Fruit fly (Drosophila melanogaster) whole organism, prepupa: Measurements from ENCODE around the gene KaiR1D.
A peak's percentile ranks its signal among the peaks of the same experiment; 100 is the strongest.

Source experiments
- Blimp-1 ChIP-seq: fragments of 200-800 bp; sonication (Bioruptor generic); optimal IDR thresholded peaks from 3 replicates; lab custom pipeline; 2017; ENCODE audit warnings: missing biosample characterization, missing genetic modification characterization, mild to moderate bottlenecking, moderate library complexity, missing genetic modification reagents
- CG10631 ChIP-seq: fragments of 200-800 bp; sonication (Bioruptor generic); optimal IDR thresholded peaks from 2 replicates; lab custom pipeline; 2016; ENCODE audit warnings: missing biosample characterization, missing genetic modification characterization
- CG11762 ChIP-seq: fragments of 200-800 bp; sonication (Bioruptor generic); optimal IDR thresholded peaks from 3 replicates; lab custom pipeline; 2016; ENCODE audit warnings: missing biosample characterization, missing genetic modification characterization; ENCODE audit not compliant: insufficient read depth
- CG11902 ChIP-seq: fragments of 200-800 bp; sonication (Bioruptor generic); optimal IDR thresholded peaks from 3 replicates; lab custom pipeline; 2016; ENCODE audit warnings: missing biosample characterization, missing genetic modification characterization
- CG15336 ChIP-seq: fragments of 200-800 bp; sonication (Bioruptor generic); IDR thresholded peaks from 2 replicates; pipeline ENCODE4 v1.3.6; 2022; ENCODE audit warnings: missing biosample characterization, missing genetic modification characterization
- CG3032 ChIP-seq: fragments of 200-800 bp; optimal IDR thresholded peaks from 2 replicates; lab custom pipeline; 2019; ENCODE audit warnings: missing biosample characterization, mild to moderate bottlenecking, missing genetic modification characterization, moderate library complexity
- CG31627 ChIP-seq: fragments of 200-800 bp; sonication (Bioruptor generic); optimal IDR thresholded peaks from 3 replicates; lab custom pipeline; 2016; ENCODE audit warnings: missing biosample characterization, missing genetic modification characterization
- CG32006 ChIP-seq: fragments of 200-800 bp; sonication (Bioruptor generic); optimal IDR thresholded peaks from 3 replicates; lab custom pipeline; 2017; ENCODE audit warnings: missing biosample characterization, mild to moderate bottlenecking, missing genetic modification characterization
- CG34406 ChIP-seq: fragments of 200-800 bp; sonication (Bioruptor generic); optimal IDR thresholded peaks from 3 replicates; lab custom pipeline; 2016; ENCODE audit warnings: missing biosample characterization, missing genetic modification characterization
- CG3919 ChIP-seq: fragments of 200-800 bp; sonication (Bioruptor generic); optimal IDR thresholded peaks from 3 replicates; lab custom pipeline; 2016; ENCODE audit warnings: missing biosample characterization, missing genetic modification characterization
- CG6163 ChIP-seq: fragments of 200-800 bp; sonication (Bioruptor generic); IDR thresholded peaks from 3 replicates; pipeline ENCODE4 v1.3.6; 2022; ENCODE audit warnings: missing biosample characterization, missing genetic modification characterization
- CG6276 ChIP-seq: fragments of 200-800 bp; sonication (Bioruptor generic); optimal IDR thresholded peaks from 2 replicates; lab custom pipeline; 2017; ENCODE audit warnings: missing biosample characterization, mild to moderate bottlenecking, missing genetic modification characterization
- CG6792 ChIP-seq: fragments of 200-800 bp; sonication (Bioruptor generic); optimal IDR thresholded peaks from 3 replicates; lab custom pipeline; 2016; ENCODE audit warnings: missing biosample characterization, missing genetic modification characterization
- CG6854 ChIP-seq: fragments of 200-800 bp; sonication (Bioruptor generic); optimal IDR thresholded peaks from 2 replicates; lab custom pipeline; 2017; ENCODE audit warnings: missing biosample characterization, mild to moderate bottlenecking, missing genetic modification characterization
- CG7368 ChIP-seq: fragments of 200-800 bp; sonication (Bioruptor generic); optimal IDR thresholded peaks from 3 replicates; lab custom pipeline; 2016; ENCODE audit warnings: missing biosample characterization, missing genetic modification characterization
- CG8119 ChIP-seq: fragments of 200-800 bp; sonication (Bioruptor generic); IDR thresholded peaks from 3 replicates; pipeline ENCODE4 v1.3.6; 2022; ENCODE audit warnings: missing biosample characterization, missing genetic modification characterization
- CG8319 ChIP-seq: fragments of 200-800 bp; sonication (Bioruptor generic); optimal IDR thresholded peaks from 3 replicates; lab custom pipeline; 2016; ENCODE audit warnings: missing biosample characterization, missing genetic modification characterization
- CG8632 ChIP-seq: fragments of 200-800 bp; sonication (Bioruptor generic); optimal IDR thresholded peaks from 3 replicates; lab custom pipeline; 2016; ENCODE audit warnings: missing biosample characterization, missing genetic modification characterization
- CG9139 ChIP-seq: fragments of 200-800 bp; sonication (Bioruptor generic); optimal IDR thresholded peaks from 3 replicates; lab custom pipeline; 2017; ENCODE audit warnings: missing biosample characterization, mild to moderate bottlenecking, missing genetic modification characterization
- Eip75B ChIP-seq: fragments of 200-800 bp; sonication (Bioruptor generic); optimal IDR thresholded peaks from 3 replicates; lab custom pipeline; 2016; ENCODE audit warnings: missing biosample characterization, missing genetic modification characterization
- Eip78C ChIP-seq: fragments of 200-800 bp; sonication (Bioruptor generic); peaks from one replicate; lab custom pipeline; 2016; ENCODE audit warnings: missing biosample characterization, missing genetic modification characterization
- Eip93F ChIP-seq: fragments of 200-800 bp; sonication (Bioruptor generic); optimal IDR thresholded peaks from 2 replicates; lab custom pipeline; 2016; ENCODE audit warnings: missing biosample characterization, mild to moderate bottlenecking, missing genetic modification characterization
- Ets21C ChIP-seq: fragments of 200-800 bp; sonication (Bioruptor generic); optimal IDR thresholded peaks from 3 replicates; lab custom pipeline; 2016; ENCODE audit warnings: missing biosample characterization, missing genetic modification characterization
- Ets96B ChIP-seq: fragments of 200-800 bp; optimal IDR thresholded peaks from 2 replicates; lab custom pipeline; 2019; ENCODE audit warnings: missing biosample characterization, mild to moderate bottlenecking, missing genetic modification characterization, moderate library complexity
- Gug ChIP-seq: fragments of 200-800 bp; sonication (Bioruptor generic); IDR thresholded peaks from 2 replicates; pipeline ENCODE4 v1.3.6; 2022; ENCODE audit warnings: missing biosample characterization, missing genetic modification characterization
- Hr38 ChIP-seq: sonication (Bioruptor generic); optimal IDR thresholded peaks from 2 replicates; lab custom pipeline; 2016; ENCODE audit warnings: missing biosample characterization, missing genetic modification characterization
- Hr39 ChIP-seq: fragments of 200-800 bp; sonication (Bioruptor generic); optimal IDR thresholded peaks from 2 replicates; lab custom pipeline; 2016; ENCODE audit warnings: missing biosample characterization, missing genetic modification characterization
- Hr4 ChIP-seq: fragments of 200-800 bp; sonication (Bioruptor generic); optimal IDR thresholded peaks from 3 replicates; lab custom pipeline; 2016; ENCODE audit warnings: missing biosample characterization, missing genetic modification characterization
- Met ChIP-seq: fragments of 200-800 bp; sonication (Bioruptor generic); optimal IDR thresholded peaks from 3 replicates; lab custom pipeline; 2016; ENCODE audit warnings: missing biosample characterization, missing genetic modification characterization
- OdsH ChIP-seq: fragments of 200-800 bp; sonication (Bioruptor generic); optimal IDR thresholded peaks from 3 replicates; lab custom pipeline; 2016; ENCODE audit warnings: missing biosample characterization, missing genetic modification characterization
- Smox ChIP-seq: fragments of 200-800 bp; sonication (Bioruptor generic); optimal IDR thresholded peaks from 3 replicates; lab custom pipeline; 2016; ENCODE audit warnings: missing biosample characterization, missing genetic modification characterization
- Sox102F ChIP-seq: fragments of 200-800 bp; sonication (Bioruptor generic); optimal IDR thresholded peaks from 2 replicates; lab custom pipeline; 2016; ENCODE audit warnings: missing biosample characterization, mild to moderate bottlenecking, missing genetic modification characterization
- Sox14 ChIP-seq: fragments of 200-800 bp; sonication (Bioruptor generic); optimal IDR thresholded peaks from 3 replicates; lab custom pipeline; 2016; ENCODE audit warnings: missing biosample characterization, missing genetic modification characterization
- Sox15 ChIP-seq: fragments of 200-800 bp; sonication (Bioruptor generic); optimal IDR thresholded peaks from 3 replicates; lab custom pipeline; 2016; ENCODE audit warnings: missing biosample characterization, missing genetic modification characterization
- achi ChIP-seq: fragments of 200-800 bp; sonication (Bioruptor generic); optimal IDR thresholded peaks from 3 replicates; lab custom pipeline; 2016; ENCODE audit warnings: missing biosample characterization, missing genetic modification characterization
- acj6 ChIP-seq: fragments of 200-800 bp; sonication (Bioruptor generic); optimal IDR thresholded peaks from 3 replicates; lab custom pipeline; 2016; ENCODE audit warnings: missing biosample characterization, missing genetic modification characterization
- cyc ChIP-seq: fragments of 200-800 bp; sonication (Bioruptor generic); optimal IDR thresholded peaks from 3 replicates; lab custom pipeline; 2016; ENCODE audit warnings: missing biosample characterization, missing genetic modification characterization
- dac ChIP-seq: fragments of 200-800 bp; sonication (Bioruptor generic); optimal IDR thresholded peaks from 2 replicates; lab custom pipeline; 2017; ENCODE audit warnings: missing biosample characterization, mild to moderate bottlenecking, missing genetic modification characterization
- dsx ChIP-seq: fragments of 200-800 bp; optimal IDR thresholded peaks from 3 replicates; lab custom pipeline; 2019; ENCODE audit warnings: missing biosample characterization, mild to moderate bottlenecking, missing genetic modification characterization, moderate library complexity; ENCODE audit not compliant: poor library complexity, severe bottlenecking
- eg ChIP-seq: fragments of 200-800 bp; sonication (Bioruptor generic); IDR thresholded peaks from 3 replicates; pipeline ENCODE4 v1.3.6; 2022; ENCODE audit warnings: missing biosample characterization, missing genetic modification characterization
- esn ChIP-seq: fragments of 200-800 bp; sonication (Bioruptor generic); optimal IDR thresholded peaks from 2 replicates; lab custom pipeline; 2016; ENCODE audit warnings: missing biosample characterization, mild to moderate bottlenecking, missing genetic modification characterization, moderate library complexity
- fd59A ChIP-seq: fragments of 200-800 bp; sonication (Bioruptor generic); optimal IDR thresholded peaks from 2 replicates; lab custom pipeline; 2017; ENCODE audit warnings: missing biosample characterization, mild to moderate bottlenecking, missing genetic modification characterization, missing genetic modification reagents
- fd85E ChIP-seq: fragments of 200-800 bp; sonication (Bioruptor generic); optimal IDR thresholded peaks from 3 replicates; lab custom pipeline; 2016; ENCODE audit warnings: missing biosample characterization, missing genetic modification characterization
- fkh ChIP-seq: fragments of 200-800 bp; sonication (Bioruptor generic); optimal IDR thresholded peaks from 3 replicates; lab custom pipeline; 2017; ENCODE audit warnings: missing biosample characterization, mild to moderate bottlenecking, missing genetic modification characterization, moderate library complexity
- lz ChIP-seq: fragments of 200-800 bp; sonication (Bioruptor generic); optimal IDR thresholded peaks from 3 replicates; lab custom pipeline; 2016; ENCODE audit warnings: missing biosample characterization, missing genetic modification characterization
- net ChIP-seq: fragments of 200-800 bp; sonication (Bioruptor generic); optimal IDR thresholded peaks from 3 replicates; lab custom pipeline; 2016; ENCODE audit warnings: missing biosample characterization, missing genetic modification characterization
- pdm3 ChIP-seq: fragments of 200-800 bp; sonication (Bioruptor generic); optimal IDR thresholded peaks from 3 replicates; lab custom pipeline; 2016; ENCODE audit warnings: missing biosample characterization, missing genetic modification characterization
- spab ChIP-seq: fragments of 200-800 bp; sonication (Bioruptor generic); optimal IDR thresholded peaks from 2 replicates; lab custom pipeline; 2017; ENCODE audit warnings: missing biosample characterization, mild to moderate bottlenecking, missing genetic modification characterization, missing genetic modification reagents
- ss ChIP-seq, 2 experiments: fragments of 200-800 bp; sonication (Bioruptor generic); optimal IDR thresholded peaks; 2 replicates in 1 of 2; 3 replicates in 1 of 2; lab custom pipeline; 2017 to 2018; ENCODE audit warnings: mild to moderate bottlenecking in 2 of 2, missing biosample characterization in 2 of 2, missing genetic modification characterization in 2 of 2, moderate library complexity in 1 of 2
- svp ChIP-seq: fragments of 200-800 bp; sonication (Bioruptor generic); peaks from one replicate; lab custom pipeline; 2016; ENCODE audit warnings: missing biosample characterization, missing genetic modification characterization
- topi ChIP-seq: fragments of 200-800 bp; sonication (Bioruptor generic); optimal IDR thresholded peaks from 3 replicates; lab custom pipeline; 2016; ENCODE audit warnings: missing biosample characterization, missing genetic modification characterization
- vri ChIP-seq: fragments of 200-800 bp; sonication (Bioruptor generic); optimal IDR thresholded peaks from 3 replicates; lab custom pipeline; 2016; ENCODE audit warnings: missing biosample characterization, mild to moderate bottlenecking, missing genetic modification characterization

KaiR1D gene

DNA sequence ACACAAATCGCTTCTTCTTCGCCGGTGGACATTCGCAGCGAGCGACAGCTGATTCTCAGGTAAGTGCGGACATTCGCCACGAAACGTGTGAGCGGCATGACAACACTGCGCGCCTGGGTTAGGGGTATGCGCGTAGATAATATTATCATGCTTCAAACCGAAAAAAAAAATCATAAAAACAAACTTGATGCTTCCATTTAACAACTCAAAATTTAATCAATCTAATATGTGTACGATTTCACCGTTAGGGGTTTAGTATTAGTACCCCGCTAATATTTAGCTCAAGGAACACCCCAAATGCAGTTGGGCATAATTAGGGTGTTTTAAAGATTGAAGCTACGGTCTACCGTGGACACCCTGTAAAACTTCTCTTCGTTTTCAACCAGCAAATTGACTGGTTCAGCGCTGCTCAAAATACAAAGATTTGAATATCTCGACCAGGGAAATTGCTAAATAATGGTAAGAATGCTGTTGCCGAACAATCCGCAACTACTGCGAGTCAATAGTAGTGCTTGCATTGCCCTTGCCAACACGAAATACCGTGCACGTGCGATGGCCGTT, 44.1 kb downstream of the KaiR1D start, which contains the start of the genes CG17271 and RpS20:
TSS of gene CG17271 (minus strand) at position 34 of the 561 bp plus-strand sequence.
TSS of gene RpS20 (plus strand) at position 367 of the 561 bp plus-strand sequence.
- TF ChIP-seq fkh (no peak), CG3919 (GFP tag; lab: Kevin White, UChicago) (peak; percentile 85), Sox102F (GFP tag; lab: Kevin White, UChicago) (peak; percentile 84), CG6163 (peak; percentile 90), Sox14 (GFP tag; lab: Kevin White, UChicago) (peak; percentile 87), dsx (GFP tag; lab: Kevin White, UChicago) (no peak), CG6792 (peak; percentile 83), fd85E (peak; percentile 70), CG31627 (peak; percentile 93), CG15336 (GFP tag; lab: Robert Waterston, UW) (peak; percentile 82), CG11902 (GFP tag; lab: Kevin White, UChicago) (peak; percentile 80), Hr39 (GFP tag; lab: Kevin White, UChicago) (peak; percentile 92), CG8632 (no peak), Sox15 (GFP tag; lab: Kevin White, UChicago) (peak; percentile 87), Gug (GFP tag; lab: Robert Waterston, UW) (peak; percentile 87), eg (peak; percentile 91; the same call in 2 of the 3 replicates), CG8319 (GFP tag; lab: Kevin White, UChicago) (peak; percentile 84), Met (GFP tag; lab: Kevin White, UChicago) (peak; percentile 90), CG11762 (GFP tag; lab: Kevin White, UChicago) (peak; percentile 74), topi (GFP tag; lab: Kevin White, UChicago) (peak; percentile 85), Blimp-1 (GFP tag; lab: Kevin White, UChicago) (no peak), CG8119 (GFP tag; lab: Robert Waterston, UW) (peak; percentile 73), CG6854 (GFP tag; lab: Kevin White, UChicago) (peak; percentile 69), lz (GFP tag; lab: Kevin White, UChicago) (peak; percentile 87), svp (GFP tag; lab: Kevin White, UChicago) (no peak), Eip93F (GFP tag; lab: Kevin White, UChicago) (peak; percentile 32), net (GFP tag; lab: Kevin White, UChicago) (peak; percentile 81), Hr4 (GFP tag; lab: Kevin White, UChicago) (peak; percentile 91), Hr38 (GFP tag; lab: Kevin White, UChicago) (peak; percentile 80), acj6 (GFP tag; lab: Kevin White, UChicago) (peak; percentile 92), Ets21C (GFP tag; lab: Kevin White, UChicago) (peak; percentile 88), spab (GFP tag; lab: Kevin White, UChicago) (no peak), pdm3 (GFP tag; lab: Kevin White, UChicago) (peak; percentile 91), cyc (peak; percentile 87), CG9139 (GFP tag; lab: Kevin White, UChicago) (peak; percentile 11), Eip75B (GFP tag; lab: Kevin White, UChicago) (peak; percentile 91), CG6276 (GFP tag; lab: Kevin White, UChicago) (no peak), CG3032 (tag; lab: Kevin White, UChicago) (peak; percentile 77), dac (GFP tag; lab: Kevin White, UChicago) (peak; percentile 80), Eip78C (GFP tag; lab: Kevin White, UChicago) (peak; percentile 90), Ets96B (tag; lab: Kevin White, UChicago) (peak; percentile 75), CG32006 (GFP tag; lab: Kevin White, UChicago) (no peak), OdsH (GFP tag; lab: Kevin White, UChicago) (peak; percentile 90), achi (GFP tag; lab: Kevin White, UChicago) (peak; percentile 87), ss (GFP tag; optimal IDR thresholded peaks at IDR 0.05; lab: Kevin White, UChicago) (peak; percentile 68 to 72), vri (GFP tag; lab: Kevin White, UChicago) (no peak), fd59A (no peak), CG7368 (GFP tag; lab: Kevin White, UChicago) (peak; percentile 79), CG34406 (GFP tag; lab: Kevin White, UChicago) (peak; percentile 78), Smox (no peak), CG10631 (GFP tag; lab: Kevin White, UChicago) (peak; percentile 90), esn (GFP tag; lab: Kevin White, UChicago) (peak; percentile 90)
